Worm (Caenorhabditis elegans): ENCODE measurements around the gene H40L08.2.

The H40L08.2 gene

ce11 chrX:15040552-15041080 lies 36.9 kb downstream of the H40L08.2 start, which contains the start of gene C18B12.4 (continued):
- TF ChIP-seq Y79H2A.3 (GFP tag; conservative IDR thresholded peaks at IDR 0.05), result no peak
- TF ChIP-seq Y53G8AR.9 (GFP tag; conservative IDR thresholded peaks at IDR 0.05), result no peak; the same call in 1 of the 2 replicates
- TF ChIP-seq athp-1 (tag; optimal IDR thresholded peaks at IDR 0.05), result no peak
- peak; percentile 60 for TF ChIP-seq efl-1 (GFP tag; optimal IDR thresholded peaks at IDR 0.05)
- peak; percentile 6 for TF ChIP-seq B0261.1 (tag; optimal IDR thresholded peaks at IDR 0.05)
- peak; percentile 59 for TF ChIP-seq lin-54 (GFP tag; optimal IDR thresholded peaks at IDR 0.05)
- TF ChIP-seq lin-40 (tag; optimal IDR thresholded peaks at IDR 0.05), result peak; percentile 85
- TF ChIP-seq F49E8.2 (tag; optimal IDR thresholded peaks at IDR 0.05; ENCODE audit: insufficient read depth), result no peak
- peak; percentile 83 for TF ChIP-seq Y67H2A.10 (GFP tag; conservative IDR thresholded peaks at IDR 0.05)
- TF ChIP-seq ztf-25 (GFP tag; IDR thresholded peaks at IDR 0.05), result no peak
- peak; percentile 37 for TF ChIP-seq tlf-1 (GFP tag; optimal IDR thresholded peaks at IDR 0.05)
- peak; percentile 86 for TF ChIP-seq lir-1 (GFP tag; conservative IDR thresholded peaks at IDR 0.05)
- TF ChIP-seq ceh-27 (GFP tag; optimal IDR thresholded peaks at IDR 0.05), result peak; percentile 94
- TF ChIP-seq hlh-12 (tag; optimal IDR thresholded peaks at IDR 0.05), result no peak
- peak; percentile 51 for TF ChIP-seq gei-17 (GFP tag; optimal IDR thresholded peaks at IDR 0.05)
- peak; percentile 87 for TF ChIP-seq nfyb-1 (GFP tag; IDR thresholded peaks at IDR 0.05)
- no peak for TF ChIP-seq nhr-27 (tag; optimal IDR thresholded peaks at IDR 0.05)
- peak; percentile 21 for TF ChIP-seq ets-4 (GFP tag; optimal IDR thresholded peaks at IDR 0.05)
- no peak for TF ChIP-seq C17E4.6 (GFP tag; IDR thresholded peaks at IDR 0.05)
- no peak for TF ChIP-seq hmg-20 (GFP tag; IDR thresholded peaks at IDR 0.05)
- TF ChIP-seq sdz-38 (tag; optimal IDR thresholded peaks at IDR 0.05), result no peak
- TF ChIP-seq let-526 (GFP tag; IDR thresholded peaks at IDR 0.05), result peak; percentile 64; the same call in 1 of the 2 replicates
- no peak for TF ChIP-seq ztf-3 (GFP tag; optimal IDR thresholded peaks at IDR 0.05)
- no peak for TF ChIP-seq cebp-2 (GFP tag; IDR thresholded peaks at IDR 0.05)
- no peak for TF ChIP-seq F55B11.4 (tag; optimal IDR thresholded peaks at IDR 0.05; ENCODE audit: borderline replicate concordance, insufficient read depth)
- no peak for TF ChIP-seq xnd-1 (tag; optimal IDR thresholded peaks at IDR 0.05)
- no peak for TF ChIP-seq egl-18 (GFP tag; IDR thresholded peaks at IDR 0.05)
- TF ChIP-seq ztf-18 (tag; optimal IDR thresholded peaks at IDR 0.05), result peak; percentile 44
- peak; percentile 93 for TF ChIP-seq attf-5 (GFP tag; optimal IDR thresholded peaks at IDR 0.05)
- peak; percentile 98 for TF ChIP-seq zfh-2 (GFP tag; conservative IDR thresholded peaks at IDR 0.05)
- TF ChIP-seq chd-7 (tag; optimal IDR thresholded peaks at IDR 0.05), result peak; percentile 87
- peak; percentile 27 for TF ChIP-seq die-1 (tag; optimal IDR thresholded peaks at IDR 0.05)
- no peak for TF ChIP-seq hsf-1 (GFP tag; IDR thresholded peaks at IDR 0.05)
- peak; percentile 46 for TF ChIP-seq nhr-90 (tag; optimal IDR thresholded peaks at IDR 0.05)
- TF ChIP-seq madf-3 (GFP tag; IDR thresholded peaks at IDR 0.05), result peak; percentile 70; the same call in 1 of the 2 replicates
- no peak for TF ChIP-seq snpc-1.3 (tag; optimal IDR thresholded peaks at IDR 0.05; ENCODE audit: insufficient read depth)
- TF ChIP-seq attf-6 (GFP tag; IDR thresholded peaks at IDR 0.05), result no peak
- TF ChIP-seq somi-1 (GFP tag; optimal IDR thresholded peaks at IDR 0.05), result peak; percentile 85
- TF ChIP-seq tbp1 (GFP tag; optimal IDR thresholded peaks at IDR 0.05), result peak; percentile 65
- no peak for TF ChIP-seq zim-3 (tag; optimal IDR thresholded peaks at IDR 0.05)
- TF ChIP-seq ekl-4 (GFP tag; IDR thresholded peaks at IDR 0.05), result no peak
- 0 out of 2 replicates have a peak, but pooled peaks have one; percentile 30 for TF ChIP-seq Y95B8A.8 (GFP tag; IDR thresholded peaks at IDR 0.05)
- peak; percentile 31 for TF ChIP-seq unc-62 (GFP tag; optimal IDR thresholded peaks at IDR 0.05)
- TF ChIP-seq F52B5.7 (tag; optimal IDR thresholded peaks at IDR 0.05), result peak; percentile 26
- no peak for TF ChIP-seq F57A8.1 (GFP tag; optimal IDR thresholded peaks at IDR 0.05)
- TF ChIP-seq snpc-1.1 (tag; optimal IDR thresholded peaks at IDR 0.05; ENCODE audit: insufficient read depth), result no peak
- TF ChIP-seq ztf-22 (GFP tag; optimal IDR thresholded peaks at IDR 0.05), result peak; percentile 47
- TF ChIP-seq repo-1 (tag; optimal IDR thresholded peaks at IDR 0.05), result peak; percentile 36
